Fruit fly (Drosophila melanogaster): ENCODE results near the gene dmGlut.

Gene dmGlut

dm6 chr2L:12007331-12007791, 19.9 kb upstream of the dmGlut start (continued):
- TF ChIP-seq dsx (GFP tag; optimal IDR thresholded peaks at IDR 0.05; ENCODE audit: poor library complexity, severe bottlenecking) (peak; percentile 100), Sox102F (GFP tag; optimal IDR thresholded peaks at IDR 0.05) (peak; percentile 68), CG10631 (GFP tag; optimal IDR thresholded peaks at IDR 0.05) (no peak), net (GFP tag; optimal IDR thresholded peaks at IDR 0.05) (peak; percentile 75), Eip75B (GFP tag; optimal IDR thresholded peaks at IDR 0.05) (peak; percentile 74), CG11762 (GFP tag; optimal IDR thresholded peaks at IDR 0.05; ENCODE audit: insufficient read depth) (no peak), pdm3 (GFP tag; optimal IDR thresholded peaks at IDR 0.05) (peak; percentile 67), Met (GFP tag; optimal IDR thresholded peaks at IDR 0.05) (peak; percentile 57), Hr38 (GFP tag; optimal IDR thresholded peaks at IDR 0.05) (no peak), CG6854 (GFP tag; optimal IDR thresholded peaks at IDR 0.05) (peak; percentile 90), Lpt (GFP tag; optimal IDR thresholded peaks at IDR 0.05) (peak; percentile 91), CG8119 (GFP tag; IDR thresholded peaks at IDR 0.05) (no peak), CG32006 (GFP tag; optimal IDR thresholded peaks at IDR 0.05) (peak; percentile 68), Eip93F (GFP tag; optimal IDR thresholded peaks at IDR 0.05) (no peak), Smox (GFP tag; optimal IDR thresholded peaks at IDR 0.05) (peak; percentile 66), CG6792 (GFP tag; optimal IDR thresholded peaks at IDR 0.05) (peak; percentile 7), Blimp-1 (GFP tag; optimal IDR thresholded peaks at IDR 0.05) (peak; percentile 53), CG6808 (GFP tag; optimal IDR thresholded peaks at IDR 0.05) (peak; percentile 82), dac (GFP tag; optimal IDR thresholded peaks at IDR 0.05) (peak; percentile 42), CG3919 (GFP tag; optimal IDR thresholded peaks at IDR 0.05) (peak; percentile 66), cyc (GFP tag; optimal IDR thresholded peaks at IDR 0.05) (peak; percentile 35), Hr39 (GFP tag; optimal IDR thresholded peaks at IDR 0.05) (no peak), eg (GFP tag; IDR thresholded peaks at IDR 0.05) (no peak), CG31627 (GFP tag; optimal IDR thresholded peaks at IDR 0.05) (peak; percentile 23), esn (GFP tag; optimal IDR thresholded peaks at IDR 0.05) (peak; percentile 53), svp (GFP tag) (peak; percentile 99), CG9139 (GFP tag; optimal IDR thresholded peaks at IDR 0.05) (peak; percentile 70), CG34406 (GFP tag; optimal IDR thresholded peaks at IDR 0.05) (peak; percentile 31), CG3032 (tag; optimal IDR thresholded peaks at IDR 0.05) (peak; percentile 66), CG6163 (GFP tag; IDR thresholded peaks at IDR 0.05) (no peak), Eip78C (GFP tag) (peak; percentile 91), ss (GFP tag; optimal IDR thresholded peaks at IDR 0.05) (peak; percentile 86), vri (GFP tag; optimal IDR thresholded peaks at IDR 0.05) (no peak), Gug (GFP tag; IDR thresholded peaks at IDR 0.05) (no peak)

dm6 chr2L:12007853-12008252, 19.4 kb upstream of the dmGlut start, which contains the start of gene Rh5:
Rh5 (plus strand) TSS chr2L:12008153.
- TF ChIP-seq Sox102F (GFP tag; optimal IDR thresholded peaks at IDR 0.05) (no peak), CG15336 (GFP tag; IDR thresholded peaks at IDR 0.05) (no peak), CG4318 (GFP tag; optimal IDR thresholded peaks at IDR 0.05) (no peak)

- TF ChIP-seq CG16779 (tag; optimal IDR thresholded peaks at IDR 0.05) (peak; percentile 16), CG11902 (GFP tag; optimal IDR thresholded peaks at IDR 0.05) (no peak), CG9139 (GFP tag; optimal IDR thresholded peaks at IDR 0.05) (peak; percentile 31), Eip78C (GFP tag) (peak; percentile 68), CG1621 (tag; optimal IDR thresholded peaks at IDR 0.05) (peak; percentile 88), Eip75B (GFP tag; optimal IDR thresholded peaks at IDR 0.05) (peak; percentile 9), Sox14 (GFP tag; optimal IDR thresholded peaks at IDR 0.05) (peak; percentile 56), fkh (GFP tag; optimal IDR thresholded peaks at IDR 0.05) (peak; percentile 58), CG3919 (GFP tag; optimal IDR thresholded peaks at IDR 0.05) (peak; percentile 33), CG6276 (GFP tag; optimal IDR thresholded peaks at IDR 0.05) (peak; percentile 17), OdsH (GFP tag; optimal IDR thresholded peaks at IDR 0.05) (no peak), svp (GFP tag) (peak; percentile 91), Lpt (GFP tag; optimal IDR thresholded peaks at IDR 0.05) (peak; percentile 69), CG10631 (GFP tag; optimal IDR thresholded peaks at IDR 0.05) (no peak), ss (GFP tag; optimal IDR thresholded peaks at IDR 0.05) (peak; percentile 21 to 56), CG6854 (GFP tag; optimal IDR thresholded peaks at IDR 0.05) (peak; percentile 67), dsx (GFP tag; optimal IDR thresholded peaks at IDR 0.05; ENCODE audit: poor library complexity, severe bottlenecking) (peak; percentile 100), lz (GFP tag; optimal IDR thresholded peaks at IDR 0.05) (no peak)
These were observed 16.9 kb upstream of the dmGlut start for dm6 chr2L:12010100-12010876.
